Fruit fly (Drosophila melanogaster) whole organism, pupa: Measurements from ENCODE around the gene CG2162.

Experiments used
- CG12605 ChIP-seq: fragments of 200-800 bp; sonication (Bioruptor generic); IDR thresholded peaks from 2 replicates; pipeline ENCODE4 v1.3.6; 2022; ENCODE audit warnings: missing biosample characterization, missing genetic modification characterization
- CG14655 ChIP-seq: fragments of 200-800 bp; sonication (Bioruptor generic); optimal IDR thresholded peaks from 3 replicates; lab custom pipeline; 2017; ENCODE audit warnings: mild to moderate bottlenecking, missing biosample characterization, missing genetic modification reagents, missing genetic modification characterization
- CG17806 ChIP-seq: fragments of 200-800 bp; sonication (Bioruptor generic); optimal IDR thresholded peaks from 2 replicates; lab custom pipeline; 2018; ENCODE audit warnings: missing biosample characterization, mild to moderate bottlenecking, missing genetic modification characterization, moderate library complexity
- fd96Ca ChIP-seq: fragments of 200-800 bp; sonication (Bioruptor generic); IDR thresholded peaks from 3 replicates; pipeline ENCODE4 v1.3.6; 2022; ENCODE audit warnings: missing biosample characterization, missing genetic modification characterization
- gl ChIP-seq: fragments of 200-800 bp; sonication (Bioruptor generic); optimal IDR thresholded peaks from 2 replicates; lab custom pipeline; 2018; ENCODE audit warnings: missing biosample characterization, mild to moderate bottlenecking, missing genetic modification characterization

- TF ChIP-seq gl (tag; lab: Kevin White, UChicago) (no peak), CG12605 (GFP tag; lab: Robert Waterston, UW) (no peak), CG17806 (tag; lab: Kevin White, UChicago) (no peak), fd96Ca (no peak), CG14655 (no peak)
Measured at dm6 chr3L:3089012-3089411, 54.0 kb downstream of the CG2162 start.
